Fruit fly (Drosophila melanogaster) whole organism, embryonic: ENCODE results near the gene CG32161.

Source experiments
- Bdp1 ChIP-seq: fragments of 200-800 bp; sonication (Bioruptor generic); optimal IDR thresholded peaks from 3 replicates; lab custom pipeline; 2016; ENCODE audit warnings: missing biosample characterization, missing genetic modification characterization
- CG10979 ChIP-seq: fragments of 200-800 bp; sonication (Bioruptor generic); optimal IDR thresholded peaks from 2 replicates; lab custom pipeline; 2018; ENCODE audit warnings: missing biosample characterization, mild to moderate bottlenecking, missing genetic modification characterization, moderate library complexity
- CG12659 ChIP-seq: fragments of 200-800 bp; sonication (Bioruptor generic); optimal IDR thresholded peaks from 3 replicates; lab custom pipeline; 2017; ENCODE audit warnings: mild to moderate bottlenecking, missing biosample characterization, missing genetic modification reagents, missing genetic modification characterization
- CG13775 ChIP-seq: fragments of 200-800 bp; sonication (Bioruptor generic); optimal IDR thresholded peaks from 3 replicates; lab custom pipeline; 2017; ENCODE audit warnings: missing biosample characterization, mild to moderate bottlenecking, missing genetic modification characterization
- CG14441 ChIP-seq: fragments of 200-800 bp; sonication (Bioruptor generic); IDR thresholded peaks from 2 replicates; pipeline ENCODE4 v1.3.6; 2022; ENCODE audit warnings: missing biosample characterization, missing genetic modification characterization
- CG15269 ChIP-seq: fragments of 200-800 bp; sonication (Bioruptor generic); optimal IDR thresholded peaks from 2 replicates; lab custom pipeline; 2018; ENCODE audit warnings: missing biosample characterization, mild to moderate bottlenecking, missing genetic modification characterization, moderate library complexity
- CG1529 ChIP-seq: fragments of 200-800 bp; sonication (Bioruptor generic); optimal IDR thresholded peaks from 3 replicates; lab custom pipeline; 2018; ENCODE audit warnings: missing biosample characterization, missing genetic modification characterization
- CG16813 ChIP-seq: fragments of 200-800 bp; sonication (Bioruptor generic); IDR thresholded peaks from 3 replicates; pipeline ENCODE4 v1.3.6; 2022; ENCODE audit warnings: missing biosample characterization, missing genetic modification characterization; ENCODE audit not compliant: partially characterized antibody
- CG16863 ChIP-seq: fragments of 200-800 bp; sonication (Bioruptor generic); optimal IDR thresholded peaks from 3 replicates; lab custom pipeline; 2016; ENCODE audit warnings: missing biosample characterization, missing genetic modification characterization
- CG17385 ChIP-seq: fragments of 200-800 bp; sonication (Bioruptor generic); optimal IDR thresholded peaks from 3 replicates; lab custom pipeline; 2018; ENCODE audit warnings: missing biosample characterization, mild to moderate bottlenecking, missing genetic modification characterization
- CG17612 ChIP-seq: fragments of 200-800 bp; sonication (Bioruptor generic); IDR thresholded peaks from 2 replicates; pipeline ENCODE4 v1.3.6; 2022; ENCODE audit warnings: missing biosample characterization, missing genetic modification characterization
- CG17829 ChIP-seq: fragments of 200-800 bp; optimal IDR thresholded peaks from 2 replicates; lab custom pipeline; 2019; ENCODE audit warnings: missing biosample characterization, mild to moderate bottlenecking, missing genetic modification characterization, moderate library complexity
- CG2712 ChIP-seq: fragments of 200-800 bp; optimal IDR thresholded peaks from 3 replicates; lab custom pipeline; 2019; ENCODE audit warnings: missing biosample characterization, mild to moderate bottlenecking, missing genetic modification characterization, moderate library complexity
- CG3065 ChIP-seq: fragments of 200-800 bp; sonication (Bioruptor generic); optimal IDR thresholded peaks from 2 replicates; lab custom pipeline; 2016; ENCODE audit warnings: missing biosample characterization, missing genetic modification characterization
- CG43689 ChIP-seq: fragments of 200-800 bp; sonication (Bioruptor generic); IDR thresholded peaks from 2 replicates; pipeline ENCODE4 v1.3.6; 2022; ENCODE audit warnings: missing biosample characterization, missing genetic modification characterization
- CG6175 ChIP-seq: fragments of 200-800 bp; sonication (Bioruptor generic); IDR thresholded peaks from 3 replicates; pipeline ENCODE4 v1.3.6; 2022; ENCODE audit warnings: missing biosample characterization, missing genetic modification characterization
- CG7745 ChIP-seq: fragments of 200-800 bp; sonication (Bioruptor generic); optimal IDR thresholded peaks from 2 replicates; lab custom pipeline; 2018; ENCODE audit warnings: missing biosample characterization, mild to moderate bottlenecking, missing genetic modification characterization, moderate library complexity
- CG7786 ChIP-seq: fragments of 200-800 bp; sonication (Bioruptor generic); optimal IDR thresholded peaks from 2 replicates; lab custom pipeline; 2016; ENCODE audit warnings: missing biosample characterization, missing genetic modification characterization
- CG7928 ChIP-seq: fragments of 200-800 bp; sonication (Bioruptor generic); optimal IDR thresholded peaks from 2 replicates; lab custom pipeline; 2017; ENCODE audit warnings: missing biosample characterization, mild to moderate bottlenecking, missing genetic modification characterization
- CG9797 ChIP-seq: fragments of 200-800 bp; sonication (Bioruptor generic); optimal IDR thresholded peaks from 3 replicates; lab custom pipeline; 2018; ENCODE audit warnings: missing biosample characterization, mild to moderate bottlenecking, missing genetic modification characterization
- CHES-1-like ChIP-seq: fragments of 200-800 bp; sonication (Bioruptor generic); optimal IDR thresholded peaks from 2 replicates; lab custom pipeline; 2016; ENCODE audit warnings: missing biosample characterization, missing genetic modification characterization
- Dad ChIP-seq: fragments of 200-800 bp; sonication (Bioruptor generic); optimal IDR thresholded peaks from 3 replicates; lab custom pipeline; 2016; ENCODE audit warnings: missing biosample characterization, missing genetic modification characterization
- Drgx ChIP-seq: fragments of 200-800 bp; sonication (Bioruptor generic); IDR thresholded peaks from 2 replicates; pipeline ENCODE4 v1.3.6; 2022; ENCODE audit warnings: missing biosample characterization, missing genetic modification characterization
- Gug ChIP-seq: fragments of 200-800 bp; sonication (Bioruptor generic); IDR thresholded peaks from 4 replicates; pipeline ENCODE4 v1.3.6; 2022; ENCODE audit warnings: missing biosample characterization, missing genetic modification characterization
- Max ChIP-seq: fragments of 200-800 bp; sonication (Bioruptor generic); optimal IDR thresholded peaks from 2 replicates; lab custom pipeline; 2016; ENCODE audit warnings: missing biosample characterization, mild to moderate bottlenecking, missing genetic modification characterization
- NC2α ChIP-seq: fragments of 200-800 bp; sonication (Bioruptor generic); optimal IDR thresholded peaks from 2 replicates; lab custom pipeline; 2016; ENCODE audit warnings: missing biosample characterization, missing genetic modification characterization
- Nf-YC ChIP-seq: fragments of 200-800 bp; optimal IDR thresholded peaks from 3 replicates; lab custom pipeline; 2019; ENCODE audit warnings: missing biosample characterization, mild to moderate bottlenecking, missing genetic modification characterization, moderate library complexity
- Ptx1 ChIP-seq: fragments of 200-800 bp; sonication (Bioruptor generic); IDR thresholded peaks from 2 replicates; pipeline ENCODE4 v1.3.6; 2022; ENCODE audit warnings: missing biosample characterization, missing genetic modification characterization
- Ravus ChIP-seq: fragments of 200-800 bp; sonication (Bioruptor generic); IDR thresholded peaks from 2 replicates; pipeline ENCODE4 v1.3.6; 2022; ENCODE audit warnings: missing biosample characterization, missing genetic modification characterization
- Sin3A ChIP-seq: fragments of >200 bp; optimal IDR thresholded peaks from 2 replicates; lab custom pipeline; 2018
- Stat92E ChIP-seq, 3 experiments: fragments of >200 bp in 2 of 3; fragments of 200-800 bp in 1 of 3; sonication (Bioruptor generic) in 1 of 3; optimal IDR thresholded peaks; 2 replicates each; lab custom pipeline; 2017 to 2019; ENCODE audit warnings: missing biosample characterization in 3 of 3, missing genetic modification characterization in 3 of 3, mild to moderate bottlenecking in 1 of 3, moderate library complexity in 1 of 3
- TFAM ChIP-seq: fragments of 200-800 bp; sonication (Bioruptor generic); optimal IDR thresholded peaks from 2 replicates; lab custom pipeline; 2017; ENCODE audit warnings: missing biosample characterization, missing genetic modification characterization, inconsistent platforms
- Usf ChIP-seq: fragments of 200-800 bp; sonication (Bioruptor generic); optimal IDR thresholded peaks from 2 replicates; lab custom pipeline; 2017; ENCODE audit warnings: missing genotype, missing biosample characterization, missing genetic modification characterization
- abd-A ChIP-seq: fragments of 200-800 bp; sonication (Bioruptor generic); optimal IDR thresholded peaks from 3 replicates; lab custom pipeline; 2019; ENCODE audit warnings: missing biosample characterization, mild to moderate bottlenecking, missing genetic modification characterization, moderate library complexity
- da ChIP-seq: fragments of 200-800 bp; sonication (Bioruptor generic); optimal IDR thresholded peaks from 2 replicates; lab custom pipeline; 2016; ENCODE audit warnings: missing biosample characterization, missing genetic modification characterization
- dm ChIP-seq: fragments of 200-800 bp; sonication (Bioruptor generic); optimal IDR thresholded peaks from 3 replicates; lab custom pipeline; 2016; ENCODE audit warnings: missing biosample characterization, missing genetic modification characterization
- dpn ChIP-seq, 2 experiments: fragments of 200-800 bp; sonication (Bioruptor generic); optimal IDR thresholded peaks; 3 replicates each; lab custom pipeline; 2016; ENCODE audit warnings: missing biosample characterization in 2 of 2, missing genetic modification characterization in 2 of 2
- ems ChIP-seq: fragments of 200-800 bp; sonication (Bioruptor generic); optimal IDR thresholded peaks from 3 replicates; lab custom pipeline; 2016; ENCODE audit warnings: missing biosample characterization, missing genetic modification characterization
- ewg ChIP-seq: fragments of 200-800 bp; sonication (Bioruptor generic); optimal IDR thresholded peaks from 3 replicates; lab custom pipeline; 2017; ENCODE audit warnings: mild to moderate bottlenecking, missing biosample characterization, missing genetic modification reagents, missing genetic modification characterization
- fu2 ChIP-seq: fragments of 200-800 bp; sonication (Bioruptor generic); optimal IDR thresholded peaks from 2 replicates; lab custom pipeline; 2016; ENCODE audit warnings: missing biosample characterization, missing genetic modification characterization
- gfzf ChIP-seq: fragments of 200-800 bp; sonication (Bioruptor generic); optimal IDR thresholded peaks from 2 replicates; lab custom pipeline; 2016; ENCODE audit warnings: missing biosample characterization, mild to moderate bottlenecking, missing genetic modification characterization, moderate library complexity
- grau ChIP-seq: fragments of 200-800 bp; optimal IDR thresholded peaks from 3 replicates; lab custom pipeline; 2019; ENCODE audit warnings: missing biosample characterization, mild to moderate bottlenecking, missing genetic modification characterization, moderate library complexity
- gsb-n ChIP-seq: fragments of 200-800 bp; sonication (Bioruptor generic); optimal IDR thresholded peaks from 3 replicates; lab custom pipeline; 2018; ENCODE audit warnings: missing biosample characterization, mild to moderate bottlenecking, missing genetic modification characterization
- jigr1 ChIP-seq: fragments of 200-800 bp; sonication (Bioruptor generic); IDR thresholded peaks from 3 replicates; pipeline ENCODE4 v1.3.6; 2022; ENCODE audit warnings: missing biosample characterization, missing genetic modification characterization
- lilli ChIP-seq: fragments of 200-800 bp; sonication (Bioruptor generic); optimal IDR thresholded peaks from 3 replicates; lab custom pipeline; 2016; ENCODE audit warnings: missing biosample characterization, missing genetic modification characterization
- mirr ChIP-seq: fragments of 200-800 bp; sonication (Bioruptor generic); optimal IDR thresholded peaks from 3 replicates; lab custom pipeline; 2018; ENCODE audit warnings: missing biosample characterization, mild to moderate bottlenecking, missing genetic modification characterization
- nmo ChIP-seq: fragments of 200-800 bp; sonication (Bioruptor generic); optimal IDR thresholded peaks from 2 replicates; lab custom pipeline; 2018; ENCODE audit warnings: missing biosample characterization, mild to moderate bottlenecking, missing genetic modification characterization, moderate library complexity
- pho ChIP-seq: fragments of 200-800 bp; sonication (Bioruptor generic); optimal IDR thresholded peaks from 2 replicates; lab custom pipeline; 2016; ENCODE audit warnings: missing biosample characterization, missing genetic modification characterization
- sr ChIP-seq: fragments of 200-800 bp; sonication (Bioruptor generic); IDR thresholded peaks from 3 replicates; pipeline ENCODE4 v1.3.6; 2022; ENCODE audit warnings: missing biosample characterization, missing genetic modification characterization
- tgo ChIP-seq: fragments of 200-800 bp; sonication (Bioruptor generic); IDR thresholded peaks from 3 replicates; pipeline ENCODE4 v1.3.6; 2022; ENCODE audit warnings: missing biosample characterization, missing genetic modification characterization
- zen2 ChIP-seq: fragments of 200-800 bp; sonication (Bioruptor generic); IDR thresholded peaks from 3 replicates; pipeline ENCODE4 v1.3.6; 2022; ENCODE audit warnings: missing biosample characterization, missing genetic modification characterization; ENCODE audit not compliant: partially characterized antibody
- zf30C ChIP-seq: fragments of 200-800 bp; sonication (Bioruptor generic); optimal IDR thresholded peaks from 3 replicates; lab custom pipeline; 2018; ENCODE audit warnings: missing biosample characterization, mild to moderate bottlenecking, missing genetic modification characterization

CG32161 gene

dm6 chr3L:16840540-16840939 is 5.5 kb upstream of the CG32161 start (continued):
- peak; percentile 20 for TF ChIP-seq ems (GFP tag; lab: Kevin White, UChicago)
- TF ChIP-seq Ptx1 (GFP tag; lab: Robert Waterston, UW) = peak; percentile 55
- no peak for TF ChIP-seq CG7928 (GFP tag; lab: Kevin White, UChicago)
- no peak for TF ChIP-seq CG6175
- TF ChIP-seq CG17385 = no peak
- TF ChIP-seq Sin3A (lab: Kevin White, UChicago) = no peak
- no peak for TF ChIP-seq CHES-1-like (GFP tag; lab: Kevin White, UChicago)
- no peak for TF ChIP-seq jigr1 (GFP tag; lab: Robert Waterston, UW)
- TF ChIP-seq Dad (GFP tag; lab: Kevin White, UChicago) = no peak
- no peak for TF ChIP-seq CG9797 (GFP tag; lab: Kevin White, UChicago)
- no peak for TF ChIP-seq abd-A (tag; lab: Kevin White, UChicago)
- TF ChIP-seq Stat92E (GFP tag; optimal IDR thresholded peaks at IDR 0.05; lab: Kevin White, UChicago) = no peak
- TF ChIP-seq dpn (GFP tag; optimal IDR thresholded peaks at IDR 0.05; lab: Kevin White, UChicago) = peak in 1 of 2 experiments; percentile 22
- TF ChIP-seq CG17829 (tag; lab: Kevin White, UChicago) = no peak
- TF ChIP-seq fu2 (GFP tag; lab: Kevin White, UChicago) = no peak
- no peak for TF ChIP-seq pho (GFP tag; lab: Kevin White, UChicago)
- TF ChIP-seq Bdp1 (GFP tag; lab: Kevin White, UChicago) = no peak
- peak; percentile 22; the same call in 2 of the 3 replicates for TF ChIP-seq tgo (GFP tag; lab: Robert Waterston, UW)
- TF ChIP-seq CG16863 (GFP tag; lab: Kevin White, UChicago) = no peak
- no peak for TF ChIP-seq CG1529 (GFP tag; lab: Kevin White, UChicago)
- no peak for TF ChIP-seq Usf (GFP tag; lab: Kevin White, UChicago)
- TF ChIP-seq gsb-n (tag; lab: Kevin White, UChicago) = no peak
- no peak for TF ChIP-seq CG16813
- no peak for TF ChIP-seq Gug (GFP tag; lab: Robert Waterston, UW)
- peak; percentile 8 for TF ChIP-seq lilli
- no peak for TF ChIP-seq CG17612 (GFP tag; lab: Robert Waterston, UW)
- no peak for TF ChIP-seq CG7786 (GFP tag; lab: Kevin White, UChicago)
- TF ChIP-seq NC2α = no peak
- no peak for TF ChIP-seq mirr (GFP tag; lab: Kevin White, UChicago)
- TF ChIP-seq CG10979 (tag; lab: Kevin White, UChicago) = peak; percentile 30
- peak; percentile 34 for TF ChIP-seq Nf-YC (tag; lab: Kevin White, UChicago)
- TF ChIP-seq CG7745 (tag; lab: Kevin White, UChicago) = no peak
- TF ChIP-seq zen2 (GFP tag; lab: Robert Waterston, UW) = no peak
- peak; percentile 20 for TF ChIP-seq nmo
- no peak for TF ChIP-seq dm (GFP tag; lab: Kevin White, UChicago)
- peak; percentile 77 for TF ChIP-seq CG15269 (tag; lab: Kevin White, UChicago)
- no peak for TF ChIP-seq CG2712 (tag; lab: Kevin White, UChicago)
- peak; percentile 47 for TF ChIP-seq grau (tag; lab: Kevin White, UChicago)
- TF ChIP-seq CG43689 (GFP tag; lab: Robert Waterston, UW) = no peak
- TF ChIP-seq CG12659 = peak; percentile 41
- TF ChIP-seq gfzf (GFP tag; lab: Kevin White, UChicago) = no peak
- TF ChIP-seq Ravus (GFP tag; lab: Robert Waterston, UW) = no peak
- TF ChIP-seq Max (GFP tag; lab: Kevin White, UChicago) = no peak
- no peak for TF ChIP-seq zf30C (GFP tag; lab: Kevin White, UChicago)
- no peak for TF ChIP-seq da
- TF ChIP-seq CG13775 (GFP tag; lab: Kevin White, UChicago) = no peak
- no peak for TF ChIP-seq CG3065
- no peak for TF ChIP-seq sr (GFP tag; lab: Robert Waterston, UW)
- TF ChIP-seq TFAM (GFP tag; lab: Kevin White, UChicago) = no peak
- TF ChIP-seq Drgx (GFP tag; lab: Robert Waterston, UW) = no peak
- 0 out of 2 replicates have a peak, but pooled peaks have one; percentile 41 for TF ChIP-seq CG14441
- no peak for TF ChIP-seq ewg (GFP tag; lab: Kevin White, UChicago)
